Worm (Caenorhabditis elegans) whole organism, L4 larva: ENCODE data around the gene pwp-1.
A peak's percentile ranks its signal among the peaks of the same experiment; 100 is the strongest.

ENCODE experiments used
- F26F4.8 ChIP-seq: fragments of 200-800 bp; sonication (Bioruptor generic); conservative IDR thresholded peaks from 2 replicates; pipeline ENCODE4 v1.3.6; 2022; ENCODE audit warnings: missing genetic modification characterization, missing compliant biosample characterization
- F37D6.2 ChIP-seq: sonication (generic microtip); optimal IDR thresholded peaks from 2 replicates; lab custom pipeline; 2016; ENCODE audit warnings: mild to moderate bottlenecking, missing genetic modification characterization, missing compliant biosample characterization
- R02D3.7 ChIP-seq: fragments of 150-350 bp; sonication (generic microtip); optimal IDR thresholded peaks from 3 replicates; lab custom pipeline; 2014; ENCODE audit warnings: missing biosample characterization, missing genetic modification characterization
- T20F7.1 ChIP-seq: fragments of 200-800 bp; sonication (Bioruptor generic); optimal IDR thresholded peaks from 2 replicates; lab custom pipeline; 2018; ENCODE audit warnings: mild to moderate bottlenecking, missing genetic modification characterization, missing compliant biosample characterization
- T26A8.4 ChIP-seq: fragments of 200-800 bp; sonication (Bioruptor generic); IDR thresholded peaks from 2 replicates; pipeline ENCODE4 v1.3.6; 2022; ENCODE audit warnings: missing genetic modification characterization, missing compliant biosample characterization
- Y5F2A.4 ChIP-seq: fragments of 200-800 bp; sonication (Bioruptor generic); optimal IDR thresholded peaks from 2 replicates; lab custom pipeline; 2018; ENCODE audit warnings: mild to moderate bottlenecking, missing genetic modification characterization, missing compliant biosample characterization
- Y75B8A.6 ChIP-seq: fragments of 200-800 bp; sonication (Bioruptor generic); IDR thresholded peaks from 2 replicates; pipeline ENCODE4 v1.3.6; 2022; ENCODE audit warnings: missing genetic modification reagents, missing genetic modification characterization, missing compliant biosample characterization
- ZK546.5 ChIP-seq, 2 experiments: sonication (generic microtip); optimal IDR thresholded peaks; 2 replicates each; lab custom pipeline; 2017; ENCODE audit warnings: missing biosample characterization in 2 of 2, missing genetic modification characterization in 2 of 2
- ceh-44 ChIP-seq: fragments of 200-800 bp; sonication (Bioruptor generic); IDR thresholded peaks from 2 replicates; pipeline ENCODE4 v1.3.6; 2022; ENCODE audit warnings: missing genetic modification reagents, missing genetic modification characterization, missing compliant biosample characterization
- cey-2 ChIP-seq: sonication (generic microtip); optimal IDR thresholded peaks from 3 replicates; lab custom pipeline; 2017; ENCODE audit warnings: missing genetic modification characterization, mild to moderate bottlenecking, missing compliant biosample characterization, antibody characterized with exemption, borderline replicate concordance; ENCODE audit not compliant: insufficient read depth
- daf-16 ChIP-seq, 3 experiments: sonication (generic microtip); optimal IDR thresholded peaks; 2 replicates each; lab custom pipeline; 2016 to 2017; ENCODE audit warnings: missing genetic modification characterization in 3 of 3, missing genetic modification reagents in 3 of 3, mild to moderate bottlenecking in 2 of 3, missing compliant biosample characterization in 2 of 3, missing biosample characterization in 1 of 3, moderate library complexity in 1 of 3
- daf-19 ChIP-seq: fragments of 200-800 bp; sonication (Bioruptor generic); conservative IDR thresholded peaks from 2 replicates; pipeline ENCODE4 v1.3.6; 2022; ENCODE audit warnings: missing genetic modification characterization, missing compliant biosample characterization
- daf-8 ChIP-seq: fragments of 200-800 bp; sonication (Bioruptor generic); IDR thresholded peaks from 2 replicates; pipeline ENCODE4 v1.3.6; 2022; ENCODE audit warnings: missing genetic modification characterization, missing compliant biosample characterization
- dmd-8 ChIP-seq: fragments of 200-800 bp; sonication (Bioruptor generic); IDR thresholded peaks from 2 replicates; pipeline ENCODE4 v1.3.6; 2022; ENCODE audit warnings: missing genetic modification characterization, missing compliant biosample characterization
- dmd-9 ChIP-seq: fragments of 200-800 bp; sonication (Bioruptor generic); IDR thresholded peaks from 2 replicates; pipeline ENCODE4 v1.3.6; 2022; ENCODE audit warnings: missing genetic modification reagents, missing genetic modification characterization, missing compliant biosample characterization
- dpl-1 ChIP-seq: fragments of 150-350 bp; optimal IDR thresholded peaks from 2 replicates; lab custom pipeline; 2014; ENCODE audit warnings: missing biosample characterization, missing genetic modification reagents, missing genetic modification characterization
- duxl-1 ChIP-seq: sonication (generic microtip); optimal IDR thresholded peaks from 2 replicates; lab custom pipeline; 2016; ENCODE audit warnings: mild to moderate bottlenecking, missing genetic modification characterization, moderate library complexity, missing compliant biosample characterization; ENCODE audit not compliant: poor library complexity
- dve-1 ChIP-seq: sonication (generic microtip); optimal IDR thresholded peaks from 2 replicates; lab custom pipeline; 2017; ENCODE audit warnings: antibody characterized with exemption, mild to moderate bottlenecking, missing genetic modification characterization, missing compliant biosample characterization; ENCODE audit not compliant: insufficient read depth
- egl-27 ChIP-seq: sonication (generic microtip); optimal IDR thresholded peaks from 3 replicates; lab custom pipeline; 2017; ENCODE audit warnings: missing biosample characterization, missing genetic modification reagents, missing genetic modification characterization
- fos-1 ChIP-seq: fragments of 150-350 bp; optimal IDR thresholded peaks from 2 replicates; lab custom pipeline; 2014; ENCODE audit warnings: missing biosample characterization, missing genetic modification characterization
- gei-8 ChIP-seq: fragments of 200-800 bp; sonication (Bioruptor generic); optimal IDR thresholded peaks from 2 replicates; lab custom pipeline; 2018; ENCODE audit warnings: mild to moderate bottlenecking, missing genetic modification characterization, missing compliant biosample characterization
- hif-1 ChIP-seq, 2 experiments: sonication (generic microtip); optimal IDR thresholded peaks; 2 replicates each; lab custom pipeline; 2016 to 2017; ENCODE audit warnings: missing compliant biosample characterization in 2 of 2, missing genetic modification characterization in 2 of 2, missing genetic modification reagents in 2 of 2, missing genotype in 2 of 2, mild to moderate bottlenecking in 1 of 2
- hlh-11 ChIP-seq: fragments of 200-800 bp; sonication (Bioruptor generic); optimal IDR thresholded peaks from 2 replicates; lab custom pipeline; 2018; ENCODE audit warnings: mild to moderate bottlenecking, missing genetic modification characterization, missing compliant biosample characterization
- hmg-1.1 ChIP-seq: fragments of 200-800 bp; sonication (Bioruptor generic); IDR thresholded peaks from 2 replicates; pipeline ENCODE4 v1.3.6; 2022; ENCODE audit warnings: missing genetic modification reagents, missing genetic modification characterization, missing compliant biosample characterization
- jun-1 ChIP-seq: fragments of 150-350 bp; optimal IDR thresholded peaks from 2 replicates; lab custom pipeline; 2014; ENCODE audit warnings: missing biosample characterization, missing genetic modification reagents, missing genetic modification characterization
- lin-13 ChIP-seq: fragments of 150-350 bp; optimal IDR thresholded peaks from 2 replicates; lab custom pipeline; 2014; ENCODE audit warnings: missing biosample characterization, missing genetic modification reagents, missing genetic modification characterization
- lin-15B ChIP-seq: fragments of 150-350 bp; sonication (generic microtip); optimal IDR thresholded peaks from 3 replicates; lab custom pipeline; 2014; ENCODE audit warnings: missing biosample characterization, missing genetic modification characterization
- madf-9 ChIP-seq: fragments of 200-800 bp; sonication (Bioruptor generic); conservative IDR thresholded peaks from 2 replicates; pipeline ENCODE4 v1.3.6; 2022; ENCODE audit warnings: missing genetic modification reagents, missing genetic modification characterization, missing compliant biosample characterization
- mdl-1 ChIP-seq, 2 experiments: fragments of 150-350 bp in 1 of 2; sonication (generic microtip) in 1 of 2; optimal IDR thresholded peaks; 2 replicates each; lab custom pipeline; 2014 to 2017; ENCODE audit warnings: missing biosample characterization in 2 of 2, missing genetic modification characterization in 2 of 2
- mep-1 ChIP-seq: fragments of 150-350 bp; sonication (generic microtip); optimal IDR thresholded peaks from 3 replicates; lab custom pipeline; 2014; ENCODE audit warnings: missing biosample characterization, missing genetic modification characterization
- nhr-41 ChIP-seq: fragments of 200-800 bp; sonication (Bioruptor generic); IDR thresholded peaks from 2 replicates; pipeline ENCODE4 v1.3.6; 2022; ENCODE audit warnings: missing genetic modification reagents, missing genetic modification characterization, missing compliant biosample characterization
- nhr-42 ChIP-seq: fragments of 200-800 bp; sonication (Bioruptor generic); IDR thresholded peaks from 2 replicates; pipeline ENCODE4 v1.3.6; 2022; ENCODE audit warnings: missing genetic modification characterization, missing compliant biosample characterization
- nhr-48 ChIP-seq: sonication (generic microtip); optimal IDR thresholded peaks from 2 replicates; lab custom pipeline; 2016; ENCODE audit warnings: mild to moderate bottlenecking, missing genetic modification characterization, missing compliant biosample characterization
- nhr-76 ChIP-seq: fragments of 150-350 bp; optimal IDR thresholded peaks from 2 replicates; lab custom pipeline; 2014; ENCODE audit warnings: missing biosample characterization, missing genetic modification characterization
- nhr-77 ChIP-seq: fragments of 150-350 bp; optimal IDR thresholded peaks from 2 replicates; lab custom pipeline; 2014; ENCODE audit warnings: missing biosample characterization, missing genetic modification characterization
- php-3 ChIP-seq: fragments of 200-800 bp; sonication (Bioruptor generic); IDR thresholded peaks from 2 replicates; pipeline ENCODE4 v1.3.6; 2022; ENCODE audit warnings: missing genetic modification reagents, missing genetic modification characterization, missing compliant biosample characterization
- pqm-1 ChIP-seq: sonication (generic microtip); optimal IDR thresholded peaks from 2 replicates; lab custom pipeline; 2017; ENCODE audit warnings: missing biosample characterization, missing genetic modification characterization
- skn-1 ChIP-seq: fragments of 150-350 bp; optimal IDR thresholded peaks from 2 replicates; lab custom pipeline; 2014; ENCODE audit warnings: missing biosample characterization, missing genetic modification characterization
- snpc-1.2 ChIP-seq: fragments of 200-800 bp; sonication (Bioruptor generic); IDR thresholded peaks from 2 replicates; pipeline ENCODE4 v1.3.6; 2022; ENCODE audit warnings: missing genetic modification reagents, missing genetic modification characterization, missing compliant biosample characterization
- tag-97 ChIP-seq: fragments of 200-800 bp; sonication (Bioruptor generic); IDR thresholded peaks from 2 replicates; pipeline ENCODE4 v1.3.6; 2022; ENCODE audit warnings: missing genetic modification characterization, missing compliant biosample characterization
- tra-1 ChIP-seq: fragments of 200-800 bp; sonication (Bioruptor generic); IDR thresholded peaks from 2 replicates; pipeline ENCODE4 v1.3.6; 2022; ENCODE audit warnings: missing genetic modification reagents, missing genetic modification characterization, missing compliant biosample characterization
- unc-130 ChIP-seq: sonication (generic microtip); optimal IDR thresholded peaks from 2 replicates; lab custom pipeline; 2016; ENCODE audit warnings: missing genetic modification reagents, missing genetic modification characterization, missing compliant biosample characterization
- vab-7 ChIP-seq: fragments of 200-800 bp; sonication (Bioruptor generic); IDR thresholded peaks from 2 replicates; pipeline ENCODE4 v1.3.6; 2022; ENCODE audit warnings: missing genetic modification reagents, missing genetic modification characterization, missing compliant biosample characterization
- zfp-2 ChIP-seq: sonication (generic microtip); optimal IDR thresholded peaks from 2 replicates; lab custom pipeline; 2016; ENCODE audit warnings: mild to moderate bottlenecking, missing genetic modification characterization, missing compliant biosample characterization
- ztf-11 ChIP-seq: fragments of 150-350 bp; optimal IDR thresholded peaks from 2 replicates; lab custom pipeline; 2014; ENCODE audit warnings: missing biosample characterization, missing genetic modification characterization

pwp-1 gene

DNA sequence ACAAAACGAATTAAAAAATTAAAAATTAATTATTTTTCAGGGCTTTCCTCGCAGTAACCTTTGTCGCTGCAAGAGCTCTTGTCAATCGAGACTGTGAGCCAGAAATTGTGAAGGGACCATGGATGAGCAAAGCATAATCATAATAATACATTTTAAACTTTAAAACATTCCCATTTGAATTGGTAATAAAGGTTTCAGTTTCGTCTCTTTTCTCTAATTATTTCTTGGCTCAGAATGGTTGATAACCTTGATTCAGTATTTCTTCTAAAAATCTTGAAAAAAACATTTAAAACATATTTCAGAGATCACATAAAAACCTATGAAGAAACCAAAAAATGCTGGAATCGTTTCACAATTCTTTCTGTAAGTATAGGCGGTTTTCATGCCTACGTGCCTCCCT is 22.5 kb upstream of the pwp-1 start, which contains the start of gene JC8.16:
TSS of gene JC8.16 (plus strand) at position 301 of the 400 bp plus-strand sequence.
- no peak for TF ChIP-seq mep-1 (tag; lab: Kevin White, UChicago)
- no peak for TF ChIP-seq tag-97
- TF ChIP-seq nhr-41 (GFP tag; lab: Robert Waterston, UW): 0 out of 2 replicates have a peak, but pooled peaks have one; percentile 9
- no peak for TF ChIP-seq hif-1 (tag; optimal IDR thresholded peaks at IDR 0.05; lab: Kevin White, UChicago)
- TF ChIP-seq pqm-1 (tag; lab: Kevin White, UChicago): no peak
- TF ChIP-seq fos-1 (tag; lab: Kevin White, UChicago): no peak

DNA sequence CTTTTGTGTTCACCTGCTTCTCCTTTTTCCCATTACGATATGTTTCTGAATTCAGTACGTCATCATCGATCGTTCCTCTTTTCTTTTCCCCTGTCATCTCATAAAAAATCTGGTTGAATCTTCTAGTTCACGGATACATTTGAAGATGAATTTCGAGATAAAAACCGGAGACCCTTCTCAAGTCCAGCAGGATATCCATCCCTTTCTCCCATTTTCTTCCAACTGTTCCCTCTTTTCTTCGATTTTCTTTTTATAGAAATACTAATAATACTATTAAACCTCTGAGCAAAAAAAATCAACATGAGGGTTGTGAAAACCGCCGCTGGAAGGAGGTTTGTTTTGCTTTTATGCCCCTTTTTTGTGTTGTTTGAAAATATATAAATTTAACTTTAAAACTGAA is 19.5 kb upstream of the pwp-1 start, which contains the start of gene bus-12:
TSS of gene bus-12 (plus strand) at position 301 of the 400 bp plus-strand sequence.
- TF ChIP-seq hlh-11: no peak
- TF ChIP-seq daf-19 (GFP tag; lab: Robert Waterston, UW): no peak
- no peak for TF ChIP-seq nhr-42 (GFP tag; lab: Robert Waterston, UW)
- TF ChIP-seq, all 104 proteins: peak for 0

DNA sequence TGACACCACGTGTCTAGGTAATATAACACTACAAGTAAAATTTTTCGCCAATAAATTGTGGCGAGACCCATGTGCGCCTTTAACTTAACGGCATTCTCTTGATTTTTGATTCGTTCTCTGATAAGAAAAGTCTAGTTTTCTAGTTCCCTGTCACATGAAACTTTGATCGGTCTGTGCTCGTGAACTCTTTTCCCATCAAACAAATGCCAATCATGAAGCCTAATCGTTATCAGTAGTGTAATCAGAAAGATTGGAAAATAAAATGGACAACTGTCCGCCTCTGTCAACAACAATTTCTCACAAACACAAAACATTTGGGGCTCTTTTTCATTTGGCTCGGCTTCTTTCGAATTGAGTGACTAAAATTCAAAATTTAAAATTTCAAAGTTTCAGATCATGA is 17.5 kb upstream of the pwp-1 start, which contains the start of gene ttr-45:
TSS of gene ttr-45 (plus strand) at position 385 of the 400 bp plus-strand sequence.
- no peak for TF ChIP-seq skn-1 (tag; lab: Kevin White, UChicago)
- TF ChIP-seq R02D3.7 (tag; lab: Kevin White, UChicago): no peak
- no peak for TF ChIP-seq ZK546.5 (tag; optimal IDR thresholded peaks at IDR 0.05; lab: Kevin White, UChicago)
- no peak for TF ChIP-seq unc-130 (GFP tag; lab: Kevin White, UChicago)
- TF ChIP-seq php-3: peak; percentile 93
- TF ChIP-seq duxl-1 (tag; lab: Kevin White, UChicago): no peak
- no peak for TF ChIP-seq T26A8.4 (GFP tag; lab: Robert Waterston, UW)
- no peak for TF ChIP-seq dmd-8 (GFP tag; lab: Robert Waterston, UW)
- peak; percentile 95 for TF ChIP-seq dve-1
- TF ChIP-seq dpl-1 (GFP tag; lab: Kevin White, UChicago): no peak
- no peak for TF ChIP-seq madf-9 (GFP tag; lab: Robert Waterston, UW)
- no peak for TF ChIP-seq lin-13 (GFP tag; lab: Kevin White, UChicago)
- no peak for TF ChIP-seq daf-8 (GFP tag; lab: Robert Waterston, UW)
- no peak for TF ChIP-seq snpc-1.2 (GFP tag; lab: Robert Waterston, UW)
- TF ChIP-seq egl-27: no peak
- no peak for TF ChIP-seq nhr-41 (GFP tag; lab: Robert Waterston, UW)
- TF ChIP-seq nhr-76: no peak
- no peak for TF ChIP-seq ceh-44
- peak; percentile 88 for TF ChIP-seq nhr-77
- TF ChIP-seq F37D6.2 (tag; lab: Kevin White, UChicago): no peak
- peak; percentile 21 to 83 for TF ChIP-seq daf-16 (GFP tag; optimal IDR thresholded peaks at IDR 0.05; lab: Kevin White, UChicago)
- peak; percentile 98 for TF ChIP-seq daf-16 (tag; optimal IDR thresholded peaks at IDR 0.05; lab: Kevin White, UChicago)
- peak; percentile 73 for TF ChIP-seq nhr-48
- TF ChIP-seq jun-1: peak; percentile 34
- TF ChIP-seq dmd-9 (GFP tag; lab: Robert Waterston, UW): no peak
- no peak for TF ChIP-seq ztf-11 (tag; lab: Kevin White, UChicago)
- no peak for TF ChIP-seq lin-15B (tag; lab: Kevin White, UChicago)
- TF ChIP-seq cey-2 (tag; lab: Kevin White, UChicago): no peak
- peak in 1 of 2 experiments; percentile 43 for TF ChIP-seq hif-1 (tag; optimal IDR thresholded peaks at IDR 0.05; lab: Kevin White, UChicago)
- TF ChIP-seq Y75B8A.6 (GFP tag; lab: Robert Waterston, UW): no peak
- no peak for TF ChIP-seq daf-19 (GFP tag; lab: Robert Waterston, UW)
- no peak for TF ChIP-seq Y5F2A.4 (GFP tag; lab: Kevin White, UChicago)
- peak; percentile 89 for TF ChIP-seq tra-1 (GFP tag; lab: Robert Waterston, UW)
- TF ChIP-seq gei-8 (GFP tag; lab: Kevin White, UChicago): no peak
- TF ChIP-seq vab-7: no peak
- no peak for TF ChIP-seq zfp-2 (tag; lab: Kevin White, UChicago)
- peak; percentile 96 for TF ChIP-seq pqm-1 (tag; lab: Kevin White, UChicago)
- TF ChIP-seq F26F4.8 (GFP tag; lab: Robert Waterston, UW): no peak
- peak; percentile 38 for TF ChIP-seq T20F7.1
- TF ChIP-seq mdl-1 (tag; optimal IDR thresholded peaks at IDR 0.05; lab: Kevin White, UChicago): peak in 1 of 2 experiments; percentile 65
- no peak for TF ChIP-seq hmg-1.1 (GFP tag; lab: Robert Waterston, UW)
